Worm (Caenorhabditis elegans): ENCODE results near the gene ugt-23.

DNA sequence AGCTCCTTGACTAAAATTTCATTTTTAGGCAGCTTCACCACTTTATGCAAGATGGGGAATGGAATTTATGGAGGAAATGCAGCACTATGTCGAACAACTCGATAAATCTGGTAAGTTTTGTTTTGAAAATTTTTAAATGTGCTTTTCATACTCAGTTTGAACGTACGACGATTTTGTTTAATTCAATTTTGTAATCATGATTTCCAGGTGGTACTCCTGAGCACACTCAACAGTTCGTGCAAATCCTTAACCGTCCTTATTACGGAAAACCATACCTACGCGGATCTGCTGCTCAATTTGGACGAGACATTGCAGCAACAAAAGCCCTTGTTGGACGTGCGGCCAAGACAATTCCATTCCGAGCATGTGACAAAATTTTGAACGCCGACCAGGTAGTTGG lies 37.6 kb upstream of the ugt-23 start:
- TF ChIP-seq him-1 (tag; optimal IDR thresholded peaks at IDR 0.05): no peak
- no peak for TF ChIP-seq dao-5 (tag; optimal IDR thresholded peaks at IDR 0.05)
